Fruit fly (Drosophila melanogaster) whole organism, embryonic: ENCODE data around the gene Cdc42.

ENCODE experiments used
- CG12236 ChIP-seq: fragments of 200-800 bp; sonication (Bioruptor generic); optimal IDR thresholded peaks from 2 replicates; lab custom pipeline; 2016; ENCODE audit warnings: missing biosample characterization, missing genetic modification characterization
- CG12942 ChIP-seq: fragments of 200-800 bp; sonication (Bioruptor generic); optimal IDR thresholded peaks from 3 replicates; lab custom pipeline; 2016; ENCODE audit warnings: missing biosample characterization, missing genetic modification characterization
- CG13123 ChIP-seq: fragments of 200-800 bp; sonication (Bioruptor generic); optimal IDR thresholded peaks from 2 replicates; lab custom pipeline; 2016; ENCODE audit warnings: missing biosample characterization, missing genetic modification characterization
- CG2120 ChIP-seq: fragments of 200-800 bp; sonication (Bioruptor generic); optimal IDR thresholded peaks from 3 replicates; lab custom pipeline; 2016; ENCODE audit warnings: missing biosample characterization, missing genetic modification characterization
- Hey ChIP-seq: fragments of 200-800 bp; sonication (Bioruptor generic); optimal IDR thresholded peaks from 3 replicates; lab custom pipeline; 2018; ENCODE audit warnings: missing biosample characterization, mild to moderate bottlenecking, missing genetic modification characterization
- Max ChIP-seq: fragments of 200-800 bp; sonication (Bioruptor generic); optimal IDR thresholded peaks from 2 replicates; lab custom pipeline; 2016; ENCODE audit warnings: missing biosample characterization, mild to moderate bottlenecking, missing genetic modification characterization
- Nf-YB ChIP-seq: fragments of 200-800 bp; sonication (Bioruptor generic); optimal IDR thresholded peaks from 3 replicates; lab custom pipeline; 2019; ENCODE audit warnings: missing biosample characterization, mild to moderate bottlenecking, missing genetic modification characterization, moderate library complexity
- Ravus ChIP-seq: fragments of 200-800 bp; sonication (Bioruptor generic); IDR thresholded peaks from 2 replicates; pipeline ENCODE4 v1.3.6; 2022; ENCODE audit warnings: missing biosample characterization, missing genetic modification characterization
- jing ChIP-seq: fragments of 200-800 bp; sonication (Bioruptor generic); optimal IDR thresholded peaks from 2 replicates; lab custom pipeline; 2018; ENCODE audit warnings: missing biosample characterization, mild to moderate bottlenecking, missing genetic modification characterization
- kay ChIP-seq: fragments of 200-800 bp; sonication (Bioruptor generic); optimal IDR thresholded peaks from 2 replicates; lab custom pipeline; 2016; ENCODE audit warnings: missing biosample characterization, missing genetic modification characterization
- so ChIP-seq: fragments of 200-800 bp; sonication (Bioruptor generic); IDR thresholded peaks from 3 replicates; pipeline ENCODE4 v1.3.6; 2022; ENCODE audit warnings: missing biosample characterization, missing genetic modification characterization
- tna ChIP-seq: fragments of 200-800 bp; sonication (Bioruptor generic); IDR thresholded peaks from 2 replicates; pipeline ENCODE4 v1.3.6; 2022; ENCODE audit warnings: missing biosample characterization, missing genetic modification characterization; ENCODE audit not compliant: partially characterized antibody

DNA sequence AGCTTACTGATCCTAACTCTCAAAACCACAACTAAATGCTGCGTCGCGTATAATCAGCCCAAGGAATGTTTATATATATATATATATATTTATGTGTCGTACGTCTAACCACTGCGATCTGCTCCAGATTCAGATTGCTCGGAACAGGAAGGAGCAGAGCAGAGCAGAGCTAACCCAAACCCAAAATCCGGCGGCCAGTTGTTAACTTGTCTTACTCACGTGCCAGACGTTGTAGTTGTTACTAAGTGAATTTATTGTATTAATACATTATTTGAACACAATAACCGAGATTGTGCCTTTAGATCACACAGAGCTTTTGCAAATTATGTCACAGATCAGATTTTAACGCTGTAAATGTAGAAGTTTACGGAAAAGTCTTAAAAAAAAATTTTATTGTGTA lies 51.1 kb downstream of the Cdc42 start, which contains the start of gene Alr:
- no peak for TF ChIP-seq Hey (tag; lab: Kevin White, UChicago)
- no peak for TF ChIP-seq so (GFP tag; lab: Robert Waterston, UW)
- no peak for TF ChIP-seq CG12236 (GFP tag; lab: Kevin White, UChicago)
- TF ChIP-seq Max, result no peak
- no peak for TF ChIP-seq CG13123 (GFP tag; lab: Kevin White, UChicago)
- TF ChIP-seq jing (GFP tag; lab: Kevin White, UChicago), result no peak
- no peak for TF ChIP-seq CG2120
- TF ChIP-seq Nf-YB (GFP tag; lab: Kevin White, UChicago), result no peak
- TF ChIP-seq kay (GFP tag; lab: Kevin White, UChicago), result no peak
- TF ChIP-seq CG12942 (GFP tag; lab: Kevin White, UChicago), result no peak
- TF ChIP-seq Ravus, result no peak
- TF ChIP-seq tna (GFP tag; lab: Robert Waterston, UW), result no peak
